Worm (Caenorhabditis elegans) whole organism, L3 larva: ENCODE results near the gene rnp-5.

ENCODE experiments used
- R02D3.7 ChIP-seq: fragments of 150-350 bp; optimal IDR thresholded peaks from 2 replicates; lab custom pipeline; 2014; ENCODE audit warnings: missing biosample characterization, missing genetic modification characterization
- ZK546.5 ChIP-seq: sonication (generic microtip); optimal IDR thresholded peaks from 2 replicates; lab custom pipeline; 2017; ENCODE audit warnings: missing biosample characterization, missing genetic modification characterization
- aly-2 ChIP-seq: fragments of 150-350 bp; optimal IDR thresholded peaks from 2 replicates; lab custom pipeline; 2014; ENCODE audit warnings: missing biosample characterization, missing genetic modification characterization
- ama-1 ChIP-seq: fragments of 150-350 bp; optimal IDR thresholded peaks from 2 replicates; lab custom pipeline; 2018
- ceh-16 ChIP-seq: sonication (generic microtip); optimal IDR thresholded peaks from 2 replicates; lab custom pipeline; 2017; ENCODE audit warnings: missing biosample characterization, missing genetic modification characterization
- ceh-28 ChIP-seq: fragments of 150-350 bp; optimal IDR thresholded peaks from 2 replicates; lab custom pipeline; 2014; ENCODE audit warnings: missing biosample characterization, missing genetic modification reagents, missing genetic modification characterization
- ceh-82 ChIP-seq: fragments of 150-350 bp; optimal IDR thresholded peaks from 2 replicates; lab custom pipeline; 2014; ENCODE audit warnings: missing biosample characterization, missing genetic modification characterization
- ceh-9 ChIP-seq: sonication (generic microtip); optimal IDR thresholded peaks from 2 replicates; lab custom pipeline; 2018; ENCODE audit warnings: missing biosample characterization, missing genetic modification characterization
- daf-12 ChIP-seq: fragments of 150-350 bp; optimal IDR thresholded peaks from 2 replicates; lab custom pipeline; 2014; ENCODE audit warnings: missing biosample characterization, missing genetic modification reagents, missing genetic modification characterization
- egl-27 ChIP-seq: sonication (generic microtip); optimal IDR thresholded peaks from 4 replicates; lab custom pipeline; 2017; ENCODE audit warnings: missing biosample characterization, missing genetic modification reagents, missing genetic modification characterization
- egl-5 ChIP-seq: fragments of 150-350 bp; optimal IDR thresholded peaks from 2 replicates; lab custom pipeline; 2017; ENCODE audit warnings: missing biosample characterization, missing genetic modification reagents, missing genetic modification characterization, inconsistent platforms
- elt-1 ChIP-seq: fragments of 150-350 bp; optimal IDR thresholded peaks from 2 replicates; lab custom pipeline; 2014; ENCODE audit warnings: missing biosample characterization, missing genetic modification characterization
- elt-2 ChIP-seq: sonication (generic microtip); optimal IDR thresholded peaks from 2 replicates; lab custom pipeline; 2016; ENCODE audit warnings: missing genetic modification reagents, mild to moderate bottlenecking, missing genetic modification characterization, missing compliant biosample characterization
- elt-3 ChIP-seq, 3 experiments: fragments of 150-350 bp in 1 of 3; sonication (generic microtip) in 2 of 3; optimal IDR thresholded peaks; 2 replicates in 2 of 3; 4 replicates in 1 of 3; lab custom pipeline; 2014 to 2017; ENCODE audit warnings: missing biosample characterization in 3 of 3, missing genetic modification characterization in 3 of 3
- eor-1 ChIP-seq, 2 experiments: fragments of 150-350 bp; optimal IDR thresholded peaks; 2 replicates each; lab custom pipeline; 2014 to 2018; ENCODE audit warnings: missing biosample characterization in 2 of 2, missing genetic modification characterization in 2 of 2
- fkh-10 ChIP-seq: sonication (generic microtip); optimal IDR thresholded peaks from 2 replicates; lab custom pipeline; 2017; ENCODE audit warnings: missing biosample characterization, missing genetic modification reagents, missing genetic modification characterization
- fkh-2 ChIP-seq: fragments of 150-350 bp; optimal IDR thresholded peaks from 2 replicates; lab custom pipeline; 2014; ENCODE audit warnings: missing biosample characterization, missing genetic modification reagents, missing genetic modification characterization
- fos-1 ChIP-seq: fragments of 150-350 bp; optimal IDR thresholded peaks from 2 replicates; lab custom pipeline; 2014; ENCODE audit warnings: missing biosample characterization, missing genetic modification characterization
- hmg-11 ChIP-seq: sonication (generic microtip); optimal IDR thresholded peaks from 2 replicates; lab custom pipeline; 2016; ENCODE audit warnings: missing genetic modification characterization, missing compliant biosample characterization
- jun-1 ChIP-seq: fragments of 150-350 bp; optimal IDR thresholded peaks from 2 replicates; lab custom pipeline; 2014; ENCODE audit warnings: missing biosample characterization, missing genetic modification reagents, missing genetic modification characterization
- lin-15B ChIP-seq: fragments of 150-350 bp; optimal IDR thresholded peaks from 2 replicates; lab custom pipeline; 2014; ENCODE audit warnings: missing biosample characterization, missing genetic modification characterization
- lin-39 ChIP-seq: fragments of 150-350 bp; optimal IDR thresholded peaks from 2 replicates; lab custom pipeline; 2018; ENCODE audit warnings: missing biosample characterization, missing genetic modification reagents, missing genetic modification characterization
- lsy-12 ChIP-seq: sonication (generic microtip); optimal IDR thresholded peaks from 2 replicates; lab custom pipeline; 2016; ENCODE audit warnings: mild to moderate bottlenecking, missing genetic modification characterization, missing compliant biosample characterization
- mdl-1 ChIP-seq: fragments of 150-350 bp; optimal IDR thresholded peaks from 2 replicates; lab custom pipeline; 2014; ENCODE audit warnings: missing biosample characterization, missing genetic modification characterization
- mml-1 ChIP-seq: fragments of 150-350 bp; sonication (generic microtip); optimal IDR thresholded peaks from 3 replicates; lab custom pipeline; 2014; ENCODE audit warnings: missing biosample characterization, missing genetic modification characterization
- nfya-1 ChIP-seq: sonication (generic microtip); optimal IDR thresholded peaks from 2 replicates; lab custom pipeline; 2017; ENCODE audit warnings: missing genetic modification characterization, mild to moderate bottlenecking, missing compliant biosample characterization, antibody characterized with exemption, moderate library complexity; ENCODE audit not compliant: insufficient read depth
- nhr-11 ChIP-seq: fragments of 150-350 bp; optimal IDR thresholded peaks from 2 replicates; lab custom pipeline; 2014; ENCODE audit warnings: missing biosample characterization, missing genetic modification characterization
- nhr-12 ChIP-seq: fragments of 150-350 bp; optimal IDR thresholded peaks from 2 replicates; lab custom pipeline; 2014; ENCODE audit warnings: missing biosample characterization, missing genetic modification characterization
- nhr-23 ChIP-seq: fragments of 150-350 bp; optimal IDR thresholded peaks from 2 replicates; lab custom pipeline; 2014; ENCODE audit warnings: missing biosample characterization, missing genetic modification reagents, missing genetic modification characterization
- nhr-237 ChIP-seq: fragments of 150-350 bp; optimal IDR thresholded peaks from 2 replicates; lab custom pipeline; 2014; ENCODE audit warnings: missing biosample characterization, missing genetic modification characterization
- nhr-25 ChIP-seq: sonication (generic microtip); optimal IDR thresholded peaks from 2 replicates; lab custom pipeline; 2017; ENCODE audit warnings: missing biosample characterization, missing genetic modification characterization
- nhr-28 ChIP-seq: fragments of 150-350 bp; optimal IDR thresholded peaks from 2 replicates; lab custom pipeline; 2014; ENCODE audit warnings: missing biosample characterization, missing genetic modification characterization
- nhr-43 ChIP-seq: sonication (generic microtip); optimal IDR thresholded peaks from 2 replicates; lab custom pipeline; 2016; ENCODE audit warnings: mild to moderate bottlenecking, missing genetic modification characterization, missing compliant biosample characterization; ENCODE audit not compliant: poor library complexity, severe bottlenecking
- nhr-67 ChIP-seq: fragments of 150-350 bp; optimal IDR thresholded peaks from 2 replicates; lab custom pipeline; 2014; ENCODE audit warnings: missing biosample characterization, missing genetic modification characterization
- nhr-76 ChIP-seq: fragments of 150-350 bp; sonication (generic microtip); optimal IDR thresholded peaks from 5 replicates; lab custom pipeline; 2014; ENCODE audit warnings: missing biosample characterization, missing genetic modification characterization
- nhr-77 ChIP-seq: fragments of 150-350 bp; optimal IDR thresholded peaks from 2 replicates; lab custom pipeline; 2014; ENCODE audit warnings: missing biosample characterization, missing genetic modification characterization
- pha-4 ChIP-seq: fragments of 150-350 bp; optimal IDR thresholded peaks from 2 replicates; lab custom pipeline; 2014; ENCODE audit warnings: missing biosample characterization, missing genetic modification reagents, missing genetic modification characterization
- pqm-1 ChIP-seq: fragments of 150-350 bp; optimal IDR thresholded peaks from 2 replicates; lab custom pipeline; 2017; ENCODE audit warnings: missing biosample characterization, missing genetic modification characterization, inconsistent platforms
- sea-2 ChIP-seq: fragments of 150-350 bp; sonication (generic microtip); optimal IDR thresholded peaks from 4 replicates; lab custom pipeline; 2014; ENCODE audit warnings: missing biosample characterization, missing genetic modification reagents, missing genetic modification characterization
- skn-1 ChIP-seq: fragments of 150-350 bp; optimal IDR thresholded peaks from 2 replicates; lab custom pipeline; 2014; ENCODE audit warnings: missing biosample characterization, missing genetic modification characterization
- snpc-4 ChIP-seq: fragments of 150-350 bp; optimal IDR thresholded peaks from 2 replicates; lab custom pipeline; 2014; ENCODE audit warnings: missing biosample characterization, missing genetic modification characterization
- tbx-2 ChIP-seq: sonication (generic microtip); optimal IDR thresholded peaks from 2 replicates; lab custom pipeline; 2016; ENCODE audit warnings: mild to moderate bottlenecking, missing genetic modification characterization, missing compliant biosample characterization
- unc-39 ChIP-seq: sonication (generic microtip); optimal IDR thresholded peaks from 4 replicates; lab custom pipeline; 2017; ENCODE audit warnings: missing biosample characterization, missing genetic modification characterization
- unc-62 ChIP-seq: fragments of 150-350 bp; sonication (generic microtip); optimal IDR thresholded peaks from 4 replicates; lab custom pipeline; 2014; ENCODE audit warnings: missing biosample characterization, missing genetic modification reagents, missing genetic modification characterization
- zag-1 ChIP-seq: fragments of 150-350 bp; optimal IDR thresholded peaks from 2 replicates; lab custom pipeline; 2014; ENCODE audit warnings: missing biosample characterization, missing genetic modification characterization
- ztf-11 ChIP-seq: fragments of 150-350 bp; optimal IDR thresholded peaks from 2 replicates; lab custom pipeline; 2014; ENCODE audit warnings: missing biosample characterization, missing genetic modification characterization
- ztf-4 ChIP-seq: fragments of 150-350 bp; optimal IDR thresholded peaks from 2 replicates; lab custom pipeline; 2014; ENCODE audit warnings: missing biosample characterization, missing genetic modification characterization

rnp-5 gene

DNA sequence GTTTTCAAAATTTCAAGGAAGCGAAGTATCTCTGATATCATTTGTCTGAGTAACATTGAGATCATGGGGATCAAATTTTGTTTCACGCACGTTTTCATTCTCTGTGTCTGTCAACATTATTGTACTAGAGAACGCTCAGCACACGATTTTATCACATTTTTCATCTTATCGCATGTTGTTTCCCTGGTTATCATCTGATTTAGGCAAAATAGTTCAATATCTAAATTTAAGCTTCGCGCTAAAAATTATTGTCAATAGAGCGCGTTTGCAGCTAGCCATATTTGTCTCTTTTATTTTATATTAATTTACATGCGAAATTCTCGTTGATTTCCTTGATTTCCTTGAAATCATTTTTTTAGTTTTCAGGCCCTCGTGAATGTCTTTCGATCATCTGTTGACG lies 8.2 kb downstream of the rnp-5 start, which contains the start of gene K02F3.2 (continued):
- TF ChIP-seq ceh-28 (tag; lab: Kevin White, UChicago) (peak; percentile 12), lsy-12 (no peak), lin-39 (tag; lab: Kevin White, UChicago) (no peak), egl-27 (no peak), elt-1 (tag; lab: Kevin White, UChicago) (peak; percentile 53), elt-3 (tag; optimal IDR thresholded peaks at IDR 0.05; lab: Kevin White, UChicago) (no peak), nhr-76 (no peak), eor-1 (tag; optimal IDR thresholded peaks at IDR 0.05; lab: Kevin White, UChicago) (no peak), fos-1 (no peak), nhr-11 (tag; lab: Kevin White, UChicago) (no peak), aly-2 (tag; lab: Kevin White, UChicago) (no peak), R02D3.7 (no peak), nfya-1 (peak; percentile 30), ama-1 (lab: Kevin White, UChicago) (peak; percentile 45), nhr-12 (tag; lab: Kevin White, UChicago) (no peak), snpc-4 (tag; lab: Kevin White, UChicago) (no peak), ZK546.5 (tag; lab: Kevin White, UChicago) (no peak)

DNA sequence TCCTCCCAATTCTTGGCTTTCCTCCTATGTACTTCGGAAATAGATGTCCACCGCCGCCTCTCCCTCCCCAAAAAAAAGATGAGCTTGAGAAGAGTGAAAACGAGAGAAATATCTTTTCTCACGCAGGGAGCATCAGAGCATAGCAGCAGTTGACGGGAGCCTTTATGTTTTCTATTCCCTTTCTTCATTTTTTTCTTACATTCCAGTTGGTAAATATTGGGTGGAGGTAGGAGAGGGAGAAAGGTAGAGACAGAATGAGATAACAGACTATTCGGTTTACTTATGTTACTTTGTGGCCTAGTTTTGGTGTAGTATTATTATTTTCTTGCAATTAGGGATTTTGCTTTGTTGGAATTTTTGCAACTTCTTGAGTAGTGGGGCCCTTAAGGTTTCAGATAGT lies 9.1 kb downstream of the rnp-5 start:
- TF ChIP-seq hmg-11 (tag; lab: Kevin White, UChicago) = no peak
- TF ChIP-seq nhr-23 (tag; lab: Kevin White, UChicago) = no peak
- peak; percentile 51 for TF ChIP-seq pha-4 (tag; lab: Kevin White, UChicago)

DNA sequence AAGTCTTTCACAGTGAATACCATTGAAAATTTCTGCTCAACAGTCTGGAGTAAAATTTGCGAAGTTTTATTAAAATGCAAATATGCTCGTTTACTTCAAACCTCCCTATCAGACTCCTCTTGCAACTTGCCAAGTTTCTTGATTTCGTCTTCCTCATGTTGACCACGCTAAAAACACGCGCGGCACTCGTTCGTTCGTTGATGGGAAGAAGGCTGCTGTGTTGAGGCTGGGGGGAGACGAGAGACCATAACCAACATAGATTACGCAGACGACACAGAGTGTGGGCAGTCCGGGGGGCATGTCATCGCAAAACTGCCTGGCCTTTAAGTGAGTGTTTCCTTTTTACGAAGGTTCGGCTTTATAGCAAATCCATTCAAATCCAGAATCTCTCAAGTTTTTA lies 9.7 kb downstream of the rnp-5 start:
- TF ChIP-seq aly-2 (tag; lab: Kevin White, UChicago) (no peak), unc-62 (GFP tag; lab: Kevin White, UChicago) (no peak), elt-2 (peak; percentile 16), nhr-76 (no peak), nhr-23 (tag; lab: Kevin White, UChicago) (no peak), lsy-12 (no peak), egl-27 (no peak), ama-1 (lab: Kevin White, UChicago) (no peak), sea-2 (GFP tag; lab: Kevin White, UChicago) (no peak), nhr-28 (tag; lab: Kevin White, UChicago) (no peak), nhr-67 (no peak), snpc-4 (tag; lab: Kevin White, UChicago) (peak; percentile 24), nhr-237 (tag; lab: Kevin White, UChicago) (no peak), ceh-28 (tag; lab: Kevin White, UChicago) (no peak), ceh-16 (tag; lab: Kevin White, UChicago) (no peak), jun-1 (no peak), nhr-25 (tag; lab: Kevin White, UChicago) (no peak), daf-12 (no peak), fkh-2 (tag; lab: Kevin White, UChicago) (no peak), nhr-11 (tag; lab: Kevin White, UChicago) (no peak), nhr-77 (no peak), mml-1 (peak; percentile 88), egl-5 (tag; lab: Kevin White, UChicago) (no peak), eor-1 (tag; optimal IDR thresholded peaks at IDR 0.05; lab: Kevin White, UChicago) (no peak), nfya-1 (peak; percentile 57), ZK546.5 (tag; lab: Kevin White, UChicago) (no peak), pha-4 (tag; lab: Kevin White, UChicago) (peak; percentile 62), zag-1 (tag; lab: Kevin White, UChicago) (no peak), tbx-2 (tag; lab: Kevin White, UChicago) (no peak), R02D3.7 (no peak), elt-3 (tag; optimal IDR thresholded peaks at IDR 0.05; lab: Kevin White, UChicago) (no peak), ceh-82 (no peak), skn-1 (tag; lab: Kevin White, UChicago) (no peak), pqm-1 (tag; lab: Kevin White, UChicago) (peak; percentile 37), lin-39 (tag; lab: Kevin White, UChicago) (no peak), hmg-11 (tag; lab: Kevin White, UChicago) (no peak), nhr-12 (tag; lab: Kevin White, UChicago) (no peak), nhr-43 (tag; lab: Kevin White, UChicago) (peak; percentile 43), unc-39 (tag; lab: Kevin White, UChicago) (no peak), ceh-9 (tag; lab: Kevin White, UChicago) (no peak), elt-1 (tag; lab: Kevin White, UChicago) (no peak), ztf-11 (tag; lab: Kevin White, UChicago) (no peak), mdl-1 (no peak), lin-15B (tag; lab: Kevin White, UChicago) (peak; percentile 27), fkh-10 (GFP tag; lab: Kevin White, UChicago) (no peak), ztf-4 (tag; lab: Kevin White, UChicago) (no peak), fos-1 (no peak)
